Worm (Caenorhabditis elegans) whole organism, young adult: ENCODE results near the gene hmg-1.1.

ENCODE experiments used
- B0336.3 ChIP-seq: fragments of 200-800 bp; sonication (Bioruptor generic); IDR thresholded peaks from 2 replicates; pipeline ENCODE4 v1.3.6; 2022; ENCODE audit warnings: missing genetic modification characterization, missing compliant biosample characterization
- D2030.7 ChIP-seq: fragments of 200-800 bp; sonication (Bioruptor generic); IDR thresholded peaks from 2 replicates; pipeline ENCODE4 v1.3.6; 2022; ENCODE audit warnings: missing genetic modification reagents, missing genetic modification characterization, missing compliant biosample characterization
- F33H1.4 ChIP-seq: fragments of 200-800 bp; sonication (Bioruptor generic); IDR thresholded peaks from 2 replicates; pipeline ENCODE4 v1.3.6; 2022; ENCODE audit warnings: missing genetic modification reagents, missing genetic modification characterization, missing compliant biosample characterization
- F49E8.2 ChIP-seq: sonication (generic microtip); optimal IDR thresholded peaks from 3 replicates; lab custom pipeline; 2017; ENCODE audit warnings: missing genetic modification characterization, mild to moderate bottlenecking, missing compliant biosample characterization, antibody characterized with exemption, moderate library complexity; ENCODE audit not compliant: insufficient read depth
- F52B5.7 ChIP-seq: sonication (generic microtip); optimal IDR thresholded peaks from 2 replicates; lab custom pipeline; 2016; ENCODE audit warnings: mild to moderate bottlenecking, missing genetic modification characterization, missing compliant biosample characterization
- F55B11.4 ChIP-seq: sonication (generic microtip); optimal IDR thresholded peaks from 2 replicates; lab custom pipeline; 2016; ENCODE audit warnings: missing compliant biosample characterization, missing genetic modification characterization, borderline replicate concordance; ENCODE audit not compliant: insufficient read depth
- Y53F4B.3 ChIP-seq: fragments of 200-800 bp; sonication (Bioruptor generic); IDR thresholded peaks from 2 replicates; pipeline ENCODE4 v1.3.6; 2022; ENCODE audit warnings: missing genetic modification reagents, missing genetic modification characterization, missing compliant biosample characterization
- Y53G8AR.9 ChIP-seq: fragments of 200-800 bp; sonication (Bioruptor generic); conservative IDR thresholded peaks from 2 replicates; pipeline ENCODE4 v1.3.6; 2022; ENCODE audit warnings: missing genetic modification reagents, missing genetic modification characterization, missing compliant biosample characterization
- Y56A3A.18 ChIP-seq: fragments of 200-800 bp; sonication (Bioruptor generic); IDR thresholded peaks from 2 replicates; pipeline ENCODE4 v1.3.6; 2022; ENCODE audit warnings: missing genetic modification reagents, missing genetic modification characterization, missing compliant biosample characterization
- Y95B8A.8 ChIP-seq: fragments of 200-800 bp; sonication (Bioruptor generic); IDR thresholded peaks from 2 replicates; pipeline ENCODE4 v1.3.6; 2022; ENCODE audit warnings: missing genetic modification reagents, missing genetic modification characterization, missing compliant biosample characterization
- aptf-3 ChIP-seq: fragments of 200-800 bp; sonication (Bioruptor generic); IDR thresholded peaks from 2 replicates; pipeline ENCODE4 v1.3.6; 2022; ENCODE audit warnings: missing genetic modification characterization, missing compliant biosample characterization
- athp-1 ChIP-seq: sonication (generic microtip); optimal IDR thresholded peaks from 2 replicates; lab custom pipeline; 2017; ENCODE audit warnings: mild to moderate bottlenecking, missing genetic modification characterization, missing compliant biosample characterization
- ccch-3 ChIP-seq: fragments of 200-800 bp; sonication (Bioruptor generic); optimal IDR thresholded peaks from 2 replicates; lab custom pipeline; 2018; ENCODE audit warnings: mild to moderate bottlenecking, missing genetic modification characterization, missing compliant biosample characterization
- ceh-100 ChIP-seq: fragments of 200-800 bp; sonication (Bioruptor generic); IDR thresholded peaks from 2 replicates; pipeline ENCODE4 v1.3.6; 2022; ENCODE audit warnings: missing genetic modification reagents, missing genetic modification characterization, missing compliant biosample characterization
- ceh-91 ChIP-seq: fragments of 200-800 bp; sonication (Bioruptor generic); IDR thresholded peaks from 2 replicates; pipeline ENCODE4 v1.3.6; 2022; ENCODE audit warnings: missing genetic modification reagents, missing genetic modification characterization, missing compliant biosample characterization
- dox-1 ChIP-seq: fragments of 200-800 bp; sonication (Bioruptor generic); IDR thresholded peaks from 2 replicates; pipeline ENCODE4 v1.3.6; 2022; ENCODE audit warnings: missing genetic modification reagents, missing genetic modification characterization, missing compliant biosample characterization
- dpl-1 ChIP-seq: fragments of 150-350 bp; optimal IDR thresholded peaks from 2 replicates; lab custom pipeline; 2014; ENCODE audit warnings: missing biosample characterization, missing genetic modification reagents, missing genetic modification characterization
- efl-1 ChIP-seq: fragments of 150-350 bp; optimal IDR thresholded peaks from 2 replicates; lab custom pipeline; 2014; ENCODE audit warnings: missing biosample characterization, missing genetic modification reagents, missing genetic modification characterization
- egrh-3 ChIP-seq: fragments of 200-800 bp; sonication (Bioruptor generic); IDR thresholded peaks from 2 replicates; pipeline ENCODE4 v1.3.6; 2022; ENCODE audit warnings: missing genetic modification reagents, missing genetic modification characterization, missing compliant biosample characterization
- ekl-4 ChIP-seq: fragments of 200-800 bp; sonication (Bioruptor generic); IDR thresholded peaks from 2 replicates; pipeline ENCODE4 v1.3.6; 2022; ENCODE audit warnings: missing genetic modification reagents, missing genetic modification characterization, missing compliant biosample characterization
- fkh-3 ChIP-seq: sonication (generic microtip); optimal IDR thresholded peaks from 2 replicates; lab custom pipeline; 2016; ENCODE audit warnings: mild to moderate bottlenecking, missing genetic modification characterization, missing compliant biosample characterization
- hlh-26 ChIP-seq: fragments of 200-800 bp; sonication (Bioruptor generic); conservative IDR thresholded peaks from 2 replicates; pipeline ENCODE4 v1.3.6; 2022; ENCODE audit warnings: missing genetic modification reagents, missing genetic modification characterization, missing compliant biosample characterization
- hmg-1.2 ChIP-seq: fragments of 200-800 bp; sonication (Bioruptor generic); IDR thresholded peaks from 2 replicates; pipeline ENCODE4 v1.3.6; 2022; ENCODE audit warnings: missing genetic modification reagents, missing genetic modification characterization, missing compliant biosample characterization
- hsf-1 ChIP-seq: fragments of 200-800 bp; sonication (Bioruptor generic); IDR thresholded peaks from 2 replicates; pipeline ENCODE4 v1.3.6; 2022; ENCODE audit warnings: missing genetic modification reagents, missing genetic modification characterization, missing compliant biosample characterization
- lag-1 ChIP-seq: fragments of 200-800 bp; sonication (Bioruptor generic); IDR thresholded peaks from 2 replicates; pipeline ENCODE4 v1.3.6; 2022; ENCODE audit warnings: missing genetic modification reagents, missing genetic modification characterization, missing compliant biosample characterization
- let-607 ChIP-seq, 2 experiments: fragments of 200-800 bp in 1 of 2; sonication (Bioruptor generic) in 1 of 2; sonication (generic microtip) in 1 of 2; optimal IDR thresholded peaks; 2 replicates each; lab custom pipeline; 2016 to 2018; ENCODE audit warnings: mild to moderate bottlenecking in 2 of 2, missing compliant biosample characterization in 2 of 2, missing genetic modification characterization in 2 of 2, moderate library complexity in 2 of 2, missing genotype in 1 of 2
- lin-35 ChIP-seq, 3 experiments: fragments of 150-350 bp in 2 of 3; sonication (generic microtip) in 1 of 3; optimal IDR thresholded peaks; 2 replicates each; lab custom pipeline; 2014 to 2018; ENCODE audit warnings: missing biosample characterization in 3 of 3, missing genetic modification characterization in 3 of 3, missing genetic modification reagents in 3 of 3
- lin-40 ChIP-seq: sonication (generic microtip); optimal IDR thresholded peaks from 2 replicates; lab custom pipeline; 2016; ENCODE audit warnings: missing genetic modification characterization, mild to moderate bottlenecking, missing compliant biosample characterization, missing genotype, missing genetic modification reagents
- lir-1 ChIP-seq: fragments of 200-800 bp; sonication (Bioruptor generic); conservative IDR thresholded peaks from 2 replicates; pipeline ENCODE4 v1.3.6; 2022; ENCODE audit warnings: missing genetic modification reagents, missing genetic modification characterization, missing compliant biosample characterization
- lsl-1 ChIP-seq: fragments of 200-800 bp; sonication (Bioruptor generic); optimal IDR thresholded peaks from 2 replicates; lab custom pipeline; 2018; ENCODE audit warnings: mild to moderate bottlenecking, missing genetic modification characterization, moderate library complexity, missing compliant biosample characterization
- madf-8 ChIP-seq: fragments of 200-800 bp; sonication (Bioruptor generic); conservative IDR thresholded peaks from 2 replicates; pipeline ENCODE4 v1.3.6; 2022; ENCODE audit warnings: missing genetic modification reagents, missing genetic modification characterization, missing compliant biosample characterization
- nfya-1 ChIP-seq: sonication (generic microtip); optimal IDR thresholded peaks from 2 replicates; lab custom pipeline; 2017; ENCODE audit warnings: antibody characterized with exemption, missing compliant biosample characterization, missing genetic modification characterization, borderline replicate concordance; ENCODE audit not compliant: insufficient read depth
- nhr-90 ChIP-seq: sonication (generic microtip); optimal IDR thresholded peaks from 2 replicates; lab custom pipeline; 2016; ENCODE audit warnings: missing genotype, mild to moderate bottlenecking, missing genetic modification characterization, missing compliant biosample characterization
- rcor-1 ChIP-seq: fragments of 200-800 bp; sonication (Bioruptor generic); IDR thresholded peaks from 2 replicates; pipeline ENCODE4 v1.3.6; 2022; ENCODE audit warnings: missing genetic modification reagents, missing genetic modification characterization, missing compliant biosample characterization
- snpc-1.1 ChIP-seq: sonication (generic microtip); optimal IDR thresholded peaks from 2 replicates; lab custom pipeline; 2017; ENCODE audit warnings: missing genetic modification characterization, mild to moderate bottlenecking, missing compliant biosample characterization, antibody characterized with exemption, moderate library complexity, missing genotype, missing genetic modification reagents; ENCODE audit not compliant: insufficient read depth
- snpc-1.3 ChIP-seq: sonication (generic microtip); optimal IDR thresholded peaks from 2 replicates; lab custom pipeline; 2017; ENCODE audit warnings: missing genetic modification characterization, mild to moderate bottlenecking, missing compliant biosample characterization, antibody characterized with exemption, moderate library complexity, missing genotype, missing genetic modification reagents; ENCODE audit not compliant: insufficient read depth
- snpc-3.4 ChIP-seq: sonication (generic microtip); optimal IDR thresholded peaks from 2 replicates; lab custom pipeline; 2017; ENCODE audit warnings: missing genetic modification characterization, mild to moderate bottlenecking, missing compliant biosample characterization, antibody characterized with exemption, moderate library complexity, missing genotype, missing genetic modification reagents
- snpc-4 ChIP-seq, 5 experiments: fragments of 150-350 bp in 1 of 5; sonication (generic microtip) in 4 of 5; optimal IDR thresholded peaks; 2 replicates each; lab custom pipeline; 2014 to 2018; ENCODE audit warnings: missing genetic modification characterization in 5 of 5, missing biosample characterization in 3 of 5, antibody characterized with exemption in 2 of 5, mild to moderate bottlenecking in 2 of 5, missing compliant biosample characterization in 2 of 5, missing genotype in 2 of 5, moderate library complexity in 2 of 5, missing genetic modification reagents in 1 of 5
- unc-130 ChIP-seq: sonication (generic microtip); optimal IDR thresholded peaks from 2 replicates; lab custom pipeline; 2016; ENCODE audit warnings: missing genetic modification reagents, missing genetic modification characterization, missing compliant biosample characterization
- unc-62 ChIP-seq: fragments of 150-350 bp; optimal IDR thresholded peaks from 2 replicates; lab custom pipeline; 2014; ENCODE audit warnings: missing biosample characterization, missing genetic modification reagents, missing genetic modification characterization
- xnd-1 ChIP-seq: sonication (generic microtip); optimal IDR thresholded peaks from 2 replicates; lab custom pipeline; 2016; ENCODE audit warnings: missing genotype, missing genetic modification reagents, missing genetic modification characterization, missing compliant biosample characterization
- zfh-2 ChIP-seq: fragments of 200-800 bp; sonication (Bioruptor generic); conservative IDR thresholded peaks from 2 replicates; pipeline ENCODE4 v1.3.6; 2022; ENCODE audit warnings: missing genetic modification reagents, missing genetic modification characterization, missing compliant biosample characterization
- ztf-18 ChIP-seq: sonication (generic microtip); optimal IDR thresholded peaks from 2 replicates; lab custom pipeline; 2016; ENCODE audit warnings: missing genotype, mild to moderate bottlenecking, missing genetic modification characterization, missing compliant biosample characterization
- ztf-28 ChIP-seq: fragments of 200-800 bp; sonication (Bioruptor generic); IDR thresholded peaks from 2 replicates; pipeline ENCODE4 v1.3.6; 2022; ENCODE audit warnings: missing genetic modification reagents, missing genetic modification characterization, missing compliant biosample characterization

hmg-1.1 gene

DNA sequence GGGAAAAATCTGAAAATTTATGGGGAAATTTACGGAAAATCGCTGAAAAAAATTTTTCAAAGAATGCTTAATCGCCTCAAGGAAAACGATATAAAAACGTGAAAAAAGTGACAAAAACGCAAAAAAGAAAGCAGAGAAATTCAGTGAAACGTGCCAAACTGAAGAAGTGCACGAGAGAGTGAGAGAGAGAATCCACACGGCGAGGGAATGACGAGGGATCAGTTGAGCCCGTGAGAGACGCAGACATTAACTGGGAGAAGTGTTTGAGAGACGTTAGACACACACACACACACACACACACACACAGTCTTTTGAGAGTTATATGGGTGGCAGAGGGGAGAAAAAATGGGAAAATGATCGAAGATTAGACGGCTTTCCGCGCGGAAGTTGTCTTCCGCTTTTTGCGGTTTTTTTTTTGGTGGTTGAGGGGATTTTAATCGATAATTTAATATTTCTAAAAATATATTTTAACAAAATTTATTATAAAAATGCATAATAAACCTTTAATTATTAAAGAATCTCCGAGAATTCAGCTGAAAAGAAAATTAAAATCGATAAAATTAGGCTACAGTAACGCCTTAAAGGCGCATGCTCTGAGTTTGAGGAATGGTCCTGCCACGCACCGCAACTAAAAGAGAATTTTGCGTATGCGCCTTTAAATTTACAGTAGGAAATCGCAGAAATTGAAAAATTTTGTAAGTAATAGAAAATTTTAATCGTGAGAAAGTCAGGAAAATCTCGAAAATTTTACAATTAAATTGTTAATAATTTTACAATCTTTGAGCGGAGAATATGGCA, 5.8 kb upstream of the hmg-1.1 start (continued):
- TF ChIP-seq snpc-3.4 (tag; lab: Kevin White, UChicago) (peak; percentile 84), xnd-1 (tag; lab: Kevin White, UChicago) (peak; percentile 100), hlh-26 (GFP tag; lab: Robert Waterston, UW) (no peak), lin-35 (GFP tag; optimal IDR thresholded peaks at IDR 0.05; lab: Kevin White, UChicago) (peak in 1 of 3 experiments; percentile 12), aptf-3 (GFP tag; lab: Robert Waterston, UW) (no peak), rcor-1 (GFP tag; lab: Robert Waterston, UW) (peak; percentile 82), unc-62 (no peak), athp-1 (tag; lab: Kevin White, UChicago) (peak; percentile 82), dox-1 (peak; percentile 76), F55B11.4 (tag; lab: Kevin White, UChicago) (no peak), let-607 (tag; optimal IDR thresholded peaks at IDR 0.05; lab: Kevin White, UChicago) (peak in 1 of 2 experiments; percentile 15), hmg-1.2 (GFP tag; lab: Robert Waterston, UW) (peak; percentile 95), lir-1 (peak; percentile 56; the same call in 1 of the 2 replicates), ceh-100 (GFP tag; lab: Robert Waterston, UW) (peak; percentile 68), hsf-1 (peak; percentile 77), snpc-4 (GFP tag; optimal IDR thresholded peaks at IDR 0.05; lab: Kevin White, UChicago) (no peak), snpc-4 (tag; optimal IDR thresholded peaks at IDR 0.05; lab: Kevin White, UChicago) (peak in 2 of 4 experiments; percentile 17 to 60), nfya-1 (tag; lab: Kevin White, UChicago) (no peak), ekl-4 (GFP tag; lab: Robert Waterston, UW) (peak; percentile 74), zfh-2 (GFP tag; lab: Robert Waterston, UW) (no peak; the same call in 1 of the 2 replicates), dpl-1 (GFP tag; lab: Kevin White, UChicago) (peak; percentile 65), Y53F4B.3 (GFP tag; lab: Robert Waterston, UW) (peak; percentile 56), B0336.3 (GFP tag; lab: Robert Waterston, UW) (peak; percentile 72), F52B5.7 (tag; lab: Kevin White, UChicago) (no peak), Y95B8A.8 (GFP tag; lab: Robert Waterston, UW) (peak; percentile 78; the same call in 1 of the 2 replicates), Y53G8AR.9 (GFP tag; lab: Robert Waterston, UW) (peak; percentile 32; the same call in 1 of the 2 replicates), ceh-91 (peak; percentile 93), ztf-18 (tag; lab: Kevin White, UChicago) (peak; percentile 70), unc-130 (GFP tag; lab: Kevin White, UChicago) (peak; percentile 31), F33H1.4 (peak; percentile 99), ztf-28 (GFP tag; lab: Robert Waterston, UW) (peak; percentile 79; the same call in 1 of the 2 replicates), lag-1 (GFP tag; lab: Robert Waterston, UW) (no peak), snpc-1.1 (tag; lab: Kevin White, UChicago) (peak; percentile 71), lin-40 (tag; lab: Kevin White, UChicago) (peak; percentile 20), madf-8 (peak; percentile 97), efl-1 (GFP tag; lab: Kevin White, UChicago) (peak; percentile 68)

ce11 chrII:14247227-14247626, 3.3 kb upstream of the hmg-1.1 start:
- peak; percentile 92 for TF ChIP-seq D2030.7
- TF ChIP-seq egrh-3 (GFP tag; lab: Robert Waterston, UW): no peak
- TF ChIP-seq nhr-90: no peak
- TF ChIP-seq snpc-1.3 (tag; lab: Kevin White, UChicago): peak; percentile 53
- TF ChIP-seq ccch-3 (GFP tag; lab: Kevin White, UChicago): no peak
- TF ChIP-seq F49E8.2 (tag; lab: Kevin White, UChicago): peak; percentile 1
- TF ChIP-seq xnd-1 (tag; lab: Kevin White, UChicago): peak; percentile 92
- TF ChIP-seq unc-62: no peak
- TF ChIP-seq ztf-28 (GFP tag; lab: Robert Waterston, UW): no peak
- peak; percentile 54 for TF ChIP-seq hmg-1.2 (GFP tag; lab: Robert Waterston, UW)
- peak; percentile 63 for TF ChIP-seq dpl-1 (GFP tag; lab: Kevin White, UChicago)
- no peak for TF ChIP-seq Y56A3A.18
- TF ChIP-seq lsl-1: peak; percentile 98
- no peak for TF ChIP-seq fkh-3 (tag; lab: Kevin White, UChicago)
- TF ChIP-seq dox-1: peak; percentile 85
